Fruit fly (Drosophila melanogaster): ENCODE measurements around the gene CG11841.

The CG11841 gene

dm6 chr3R:29098022-29098421, 47.2 kb downstream of the CG11841 start:
- TF ChIP-seq Mnt (GFP tag; optimal IDR thresholded peaks at IDR 0.05) (no peak), CG11617 (GFP tag; optimal IDR thresholded peaks at IDR 0.05) (no peak), kay (GFP tag; ENCODE audit: borderline replicate concordance) (no peak), toe (GFP tag; optimal IDR thresholded peaks at IDR 0.05) (no peak), tj (GFP tag; optimal IDR thresholded peaks at IDR 0.05) (no peak), cnc (optimal IDR thresholded peaks at IDR 0.05) (no peak), CG33017 (tag; optimal IDR thresholded peaks at IDR 0.05) (no peak), pad (GFP tag; optimal IDR thresholded peaks at IDR 0.05) (no peak), CG5204 (GFP tag; optimal IDR thresholded peaks at IDR 0.05) (no peak), Crg-1 (GFP tag; optimal IDR thresholded peaks at IDR 0.05) (no peak), ovo (GFP tag; optimal IDR thresholded peaks at IDR 0.05) (no peak), bab1 (GFP tag; optimal IDR thresholded peaks at IDR 0.05) (no peak), CG1620 (GFP tag; optimal IDR thresholded peaks at IDR 0.05) (no peak), CG12768 (GFP tag; optimal IDR thresholded peaks at IDR 0.05) (no peak), CG14711 (tag; optimal IDR thresholded peaks at IDR 0.05) (no peak), Hr96 (GFP tag; optimal IDR thresholded peaks at IDR 0.05) (no peak)
